Fruit fly (Drosophila melanogaster) Kc167 (cell line): ENCODE data around the gene sing.

Source experiments
- Myc ChIP-seq: fragments of >200 bp; optimal IDR thresholded peaks from 2 replicates; lab custom pipeline; 2017; ENCODE audit warnings: missing external identifiers
- h ChIP-seq: fragments of >200 bp; optimal IDR thresholded peaks from 3 replicates; lab custom pipeline; 2018; ENCODE audit warnings: missing external identifiers
- psq ChIP-seq: fragments of >200 bp; optimal IDR thresholded peaks from 2 replicates; lab custom pipeline; 2017; ENCODE audit warnings: missing external identifiers
- ttk ChIP-seq: sonication (Bioruptor generic); optimal IDR thresholded peaks from 2 replicates; lab custom pipeline; 2017; ENCODE audit warnings: missing external identifiers

- no peak for TF ChIP-seq ttk (lab: Kevin White, UChicago)
- TF ChIP-seq psq (lab: Kevin White, UChicago): no peak
- no peak for TF ChIP-seq Myc (lab: Kevin White, UChicago)
- no peak for TF ChIP-seq h (lab: Kevin White, UChicago)
Measured at dm6 chrX:16633181-16633957, 45.7 kb upstream of the sing start.
